Fruit fly (Drosophila melanogaster): ENCODE results near the gene Ada.

Ada gene

DNA sequence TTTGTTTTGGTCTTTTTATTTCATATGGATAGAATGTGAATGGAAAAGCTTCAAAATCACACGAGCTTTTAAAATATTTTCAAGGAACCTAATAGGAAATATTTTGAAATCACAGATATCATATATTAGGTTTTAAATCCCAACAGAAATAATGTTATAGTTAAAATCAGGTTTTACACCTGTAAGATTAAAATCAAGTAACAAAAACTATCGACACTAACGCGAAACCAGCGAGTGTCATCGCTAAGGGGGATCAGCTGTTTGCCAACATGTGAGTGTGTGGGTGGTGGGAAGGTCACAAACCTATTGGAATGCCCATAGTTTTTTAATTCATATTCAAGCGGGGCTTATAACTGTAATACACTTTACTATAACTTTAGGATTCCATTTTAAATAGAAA, 26.3 kb upstream of the Ada start, which contains the start of gene hyx (continued):
- TF ChIP-seq Side (GFP tag; optimal IDR thresholded peaks at IDR 0.05) (peak; percentile 27), CG9437 (GFP tag; optimal IDR thresholded peaks at IDR 0.05) (no peak), HLH54F (GFP tag; optimal IDR thresholded peaks at IDR 0.05) (peak; percentile 13), Awh (GFP tag; IDR thresholded peaks at IDR 0.05) (no peak), sqz (GFP tag; optimal IDR thresholded peaks at IDR 0.05) (no peak), D19A (tag; optimal IDR thresholded peaks at IDR 0.05) (peak; percentile 4), nom (GFP tag; optimal IDR thresholded peaks at IDR 0.05) (no peak), CG6765 (GFP tag; optimal IDR thresholded peaks at IDR 0.05) (no peak), CG6689 (GFP tag; IDR thresholded peaks at IDR 0.05) (no peak), Doc3 (GFP tag; IDR thresholded peaks at IDR 0.05; ENCODE audit: partially characterized antibody) (peak; percentile 88), CG3838 (GFP tag; optimal IDR thresholded peaks at IDR 0.05) (no peak), CG5953 (GFP tag; IDR thresholded peaks at IDR 0.05) (no peak), CG18476 (GFP tag; optimal IDR thresholded peaks at IDR 0.05) (no peak), CHES-1-like (GFP tag; optimal IDR thresholded peaks at IDR 0.05) (peak; percentile 55), pnt (GFP tag; optimal IDR thresholded peaks at IDR 0.05) (no peak), nerfin-2 (GFP tag; IDR thresholded peaks at IDR 0.05; ENCODE audit: partially characterized antibody) (0 out of 2 replicates have a peak, but pooled peaks have one; percentile 38), CG14014 (GFP tag; IDR thresholded peaks at IDR 0.05) (peak; percentile 30; the same call in 1 of the 2 replicates), CG32767 (GFP tag; IDR thresholded peaks at IDR 0.05) (no peak), hth (optimal IDR thresholded peaks at IDR 0.05) (no peak), YL-1 (GFP tag; optimal IDR thresholded peaks at IDR 0.05) (no peak), CG6683 (GFP tag; optimal IDR thresholded peaks at IDR 0.05) (peak; percentile 3), CG10267 (tag; optimal IDR thresholded peaks at IDR 0.05) (peak; percentile 53), CG17359 (tag; optimal IDR thresholded peaks at IDR 0.05) (peak; percentile 44), gcm2 (GFP tag; optimal IDR thresholded peaks at IDR 0.05) (no peak), CG1024 (GFP tag; IDR thresholded peaks at IDR 0.05) (no peak), Max (GFP tag; optimal IDR thresholded peaks at IDR 0.05) (peak; percentile 17), cwo (GFP tag; optimal IDR thresholded peaks at IDR 0.05) (no peak), crp (GFP tag; optimal IDR thresholded peaks at IDR 0.05) (peak; percentile 69 to 95), prd (optimal IDR thresholded peaks at IDR 0.05) (no peak), prd (GFP tag; IDR thresholded peaks at IDR 0.05) (peak; percentile 38; the same call in 1 of the 3 replicates), ato (GFP tag; IDR thresholded peaks at IDR 0.05; ENCODE audit: partially characterized antibody) (peak; percentile 58; the same call in 1 of the 2 replicates), chinmo (GFP tag; IDR thresholded peaks at IDR 0.05; ENCODE audit: partially characterized antibody) (peak; percentile 78; the same call in 3 of the 4 replicates), CG12155 (GFP tag; optimal IDR thresholded peaks at IDR 0.05) (peak; percentile 87), danr (GFP tag; IDR thresholded peaks at IDR 0.05) (no peak), CG4730 (GFP tag; IDR thresholded peaks at IDR 0.05) (no peak), seq (GFP tag; IDR thresholded peaks at IDR 0.05) (no peak), ase (GFP tag; IDR thresholded peaks at IDR 0.05) (0 out of 3 replicates have a peak, but pooled peaks have one; percentile 23), bbx (GFP tag; IDR thresholded peaks at IDR 0.05; ENCODE audit: partially characterized antibody) (peak; percentile 86), maf-S (GFP tag; optimal IDR thresholded peaks at IDR 0.05) (peak; percentile 27), CrebB (tag; optimal IDR thresholded peaks at IDR 0.05) (no peak), CG14667 (GFP tag; IDR thresholded peaks at IDR 0.05) (no peak), Oli (tag; optimal IDR thresholded peaks at IDR 0.05) (no peak), CG1603 (tag; optimal IDR thresholded peaks at IDR 0.05) (peak; percentile 62), ERR (GFP tag; optimal IDR thresholded peaks at IDR 0.05) (peak; percentile 46), Lpt (GFP tag; optimal IDR thresholded peaks at IDR 0.05) (no peak), Scr (GFP tag; IDR thresholded peaks at IDR 0.05; ENCODE audit: partially characterized antibody) (peak; percentile 87), CG16813 (GFP tag; IDR thresholded peaks at IDR 0.05; ENCODE audit: partially characterized antibody) (peak; percentile 72; the same call in 2 of the 3 replicates), fd102C (GFP tag; optimal IDR thresholded peaks at IDR 0.05) (peak; percentile 7), CG8478 (optimal IDR thresholded peaks at IDR 0.05) (no peak), E2f2 (GFP tag; IDR thresholded peaks at IDR 0.05) (no peak), sd (tag; optimal IDR thresholded peaks at IDR 0.05) (peak; percentile 86)
